Worm (Caenorhabditis elegans): ENCODE measurements around the gene R12C12.10.

R12C12.10 gene

DNA sequence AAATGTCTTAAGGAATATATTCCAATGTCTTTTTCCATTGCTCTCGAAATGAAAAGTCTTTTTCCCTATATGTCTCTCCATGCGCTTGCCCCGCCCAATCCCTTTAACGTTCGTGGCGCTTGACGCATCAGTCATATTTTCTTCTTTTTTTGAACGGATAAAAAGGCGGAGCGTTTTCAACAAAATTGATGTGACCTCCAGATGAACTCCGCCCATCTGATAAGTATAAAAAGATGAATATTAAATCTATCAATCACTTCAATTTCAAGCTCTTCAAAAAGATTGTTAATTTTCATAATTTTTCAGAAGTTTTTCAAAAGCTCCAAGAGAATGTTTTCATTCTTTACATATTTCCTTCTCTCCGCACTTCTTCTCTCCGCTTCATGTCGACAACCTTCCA lies 47.0 kb downstream of the R12C12.10 start, which contains the start of gene ins-4:
TSS of gene ins-4 (plus strand) at position 301 of the 400 bp plus-strand sequence.
- TF ChIP-seq elt-1 (tag; optimal IDR thresholded peaks at IDR 0.05) (no peak), nhr-25 (tag; optimal IDR thresholded peaks at IDR 0.05) (no peak)

Data from whole organism, L3 larva.